Worm (Caenorhabditis elegans) whole organism, L2 larva: Measurements from ENCODE around the gene F13B6.2.

Experiments
- R02D3.7 ChIP-seq: fragments of 150-350 bp; optimal IDR thresholded peaks from 2 replicates; lab custom pipeline; 2014; ENCODE audit warnings: missing biosample characterization, missing genetic modification characterization
- alr-1 ChIP-seq: fragments of 150-350 bp; optimal IDR thresholded peaks from 2 replicates; lab custom pipeline; 2014; ENCODE audit warnings: missing biosample characterization, missing genetic modification characterization
- lsy-2 ChIP-seq, 2 experiments: fragments of 150-350 bp in 1 of 2; sonication (generic microtip) in 1 of 2; optimal IDR thresholded peaks; 2 replicates each; lab custom pipeline; 2014 to 2017; ENCODE audit warnings: missing biosample characterization in 2 of 2, missing genetic modification characterization in 2 of 2
- mdl-1 ChIP-seq, 2 experiments: fragments of 150-350 bp in 1 of 2; sonication (generic microtip) in 1 of 2; optimal IDR thresholded peaks; 2 replicates each; lab custom pipeline; 2017; ENCODE audit warnings: missing biosample characterization in 2 of 2, missing genetic modification characterization in 2 of 2
- snpc-4 ChIP-seq: fragments of 150-350 bp; optimal IDR thresholded peaks from 2 replicates; lab custom pipeline; 2014; ENCODE audit warnings: missing biosample characterization, missing genetic modification characterization
- unc-62 ChIP-seq: fragments of 150-350 bp; optimal IDR thresholded peaks from 2 replicates; lab custom pipeline; 2014; ENCODE audit warnings: missing biosample characterization, missing genetic modification reagents, missing genetic modification characterization

DNA sequence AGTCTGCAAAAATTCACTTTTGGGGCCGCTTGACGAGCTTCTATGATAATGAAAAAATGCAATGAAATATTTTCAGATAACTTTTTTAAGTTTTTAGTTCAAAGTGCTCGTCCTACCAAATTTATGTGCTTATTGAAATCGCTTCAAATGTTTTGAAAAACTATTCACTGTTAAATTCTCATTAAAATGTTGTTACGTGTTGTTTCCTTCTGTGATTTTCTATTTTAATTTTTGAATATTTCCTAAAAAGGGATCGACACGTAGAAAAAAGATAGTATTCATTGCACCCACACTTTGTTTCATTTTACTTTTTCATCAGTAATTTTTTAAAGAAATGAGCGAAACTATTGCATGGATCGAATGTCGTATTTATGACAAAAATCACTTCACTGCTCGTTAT, 41.3 kb downstream of the F13B6.2 start, which contains the start of gene B0496.6:
- TF ChIP-seq mdl-1 (tag; optimal IDR thresholded peaks at IDR 0.05; lab: Kevin White, UChicago) (no peak), unc-62 (no peak), lsy-2 (tag; optimal IDR thresholded peaks at IDR 0.05; lab: Kevin White, UChicago) (no peak), snpc-4 (tag; lab: Kevin White, UChicago) (no peak), alr-1 (tag; lab: Kevin White, UChicago) (no peak), R02D3.7 (no peak)
